Worm (Caenorhabditis elegans) whole organism, L4 larva: ENCODE measurements around the gene hot-2.

Experiments used
- T20F7.1 ChIP-seq: fragments of 200-800 bp; sonication (Bioruptor generic); optimal IDR thresholded peaks from 2 replicates; lab custom pipeline; 2018; ENCODE audit warnings: mild to moderate bottlenecking, missing genetic modification characterization, missing compliant biosample characterization
- T26A8.4 ChIP-seq: fragments of 200-800 bp; sonication (Bioruptor generic); IDR thresholded peaks from 2 replicates; pipeline ENCODE4 v1.3.6; 2022; ENCODE audit warnings: missing genetic modification characterization, missing compliant biosample characterization
- daf-12 ChIP-seq: fragments of 150-350 bp; optimal IDR thresholded peaks from 2 replicates; lab custom pipeline; 2014; ENCODE audit warnings: missing biosample characterization, missing genetic modification reagents, missing genetic modification characterization
- duxl-1 ChIP-seq: sonication (generic microtip); optimal IDR thresholded peaks from 2 replicates; lab custom pipeline; 2016; ENCODE audit warnings: mild to moderate bottlenecking, missing genetic modification characterization, moderate library complexity, missing compliant biosample characterization; ENCODE audit not compliant: poor library complexity
- egl-27 ChIP-seq: sonication (generic microtip); optimal IDR thresholded peaks from 3 replicates; lab custom pipeline; 2017; ENCODE audit warnings: missing biosample characterization, missing genetic modification reagents, missing genetic modification characterization
- lsy-2 ChIP-seq, 2 experiments: fragments of 150-350 bp in 1 of 2; sonication (generic microtip) in 1 of 2; optimal IDR thresholded peaks; 2 replicates each; lab custom pipeline; 2014 to 2017; ENCODE audit warnings: missing biosample characterization in 2 of 2, missing genetic modification characterization in 2 of 2
- nhr-237 ChIP-seq: sonication (generic microtip); optimal IDR thresholded peaks from 2 replicates; lab custom pipeline; 2017; ENCODE audit warnings: missing biosample characterization, missing genetic modification characterization
- nhr-76 ChIP-seq: fragments of 150-350 bp; optimal IDR thresholded peaks from 2 replicates; lab custom pipeline; 2014; ENCODE audit warnings: missing biosample characterization, missing genetic modification characterization
- pha-4 ChIP-seq, 2 experiments: fragments of 150-350 bp in 1 of 2; fragments of 200-800 bp in 1 of 2; sonication (Bioruptor generic) in 1 of 2; IDR thresholded peaks in 1 of 2; optimal IDR thresholded peaks in 1 of 2; 2 replicates each; pipeline versions ENCODE4 v1.3.6 to Lab custom; 2014 to 2022; ENCODE audit warnings: missing genetic modification characterization in 2 of 2, missing genetic modification reagents in 2 of 2, missing biosample characterization in 1 of 2, missing compliant biosample characterization in 1 of 2
- pqm-1 ChIP-seq: sonication (generic microtip); optimal IDR thresholded peaks from 2 replicates; lab custom pipeline; 2017; ENCODE audit warnings: missing biosample characterization, missing genetic modification characterization
- skn-1 ChIP-seq: fragments of 150-350 bp; optimal IDR thresholded peaks from 2 replicates; lab custom pipeline; 2014; ENCODE audit warnings: missing biosample characterization, missing genetic modification characterization
- snpc-4 ChIP-seq: fragments of 150-350 bp; optimal IDR thresholded peaks from 2 replicates; lab custom pipeline; 2014; ENCODE audit warnings: missing biosample characterization, missing genetic modification characterization
- zag-1 ChIP-seq: fragments of 150-350 bp; optimal IDR thresholded peaks from 2 replicates; lab custom pipeline; 2014; ENCODE audit warnings: missing biosample characterization, missing genetic modification characterization

- TF ChIP-seq snpc-4 (tag; lab: Kevin White, UChicago) (no peak), pha-4 (GFP tag; IDR thresholded peaks at IDR 0.05; lab: Robert Waterston, UW) (no peak), pha-4 (tag; optimal IDR thresholded peaks at IDR 0.05; lab: Kevin White, UChicago) (no peak), nhr-237 (no peak), zag-1 (tag; lab: Kevin White, UChicago) (no peak), T20F7.1 (GFP tag; lab: Kevin White, UChicago) (no peak), egl-27 (tag; lab: Kevin White, UChicago) (no peak), pqm-1 (tag; lab: Kevin White, UChicago) (no peak), duxl-1 (tag; lab: Kevin White, UChicago) (no peak), nhr-76 (no peak), lsy-2 (tag; optimal IDR thresholded peaks at IDR 0.05; lab: Kevin White, UChicago) (no peak), daf-12 (tag; lab: Kevin White, UChicago) (no peak), T26A8.4 (GFP tag; lab: Robert Waterston, UW) (no peak), skn-1 (tag; lab: Kevin White, UChicago) (no peak)
These were observed 25.5 kb upstream of the hot-2 start, which contains the start of gene Y39B6A.7 for ce11 chrV:19149057-19149456.
